Fruit fly (Drosophila melanogaster): Measurements from ENCODE around the gene CG43362.

Gene CG43362

DNA sequence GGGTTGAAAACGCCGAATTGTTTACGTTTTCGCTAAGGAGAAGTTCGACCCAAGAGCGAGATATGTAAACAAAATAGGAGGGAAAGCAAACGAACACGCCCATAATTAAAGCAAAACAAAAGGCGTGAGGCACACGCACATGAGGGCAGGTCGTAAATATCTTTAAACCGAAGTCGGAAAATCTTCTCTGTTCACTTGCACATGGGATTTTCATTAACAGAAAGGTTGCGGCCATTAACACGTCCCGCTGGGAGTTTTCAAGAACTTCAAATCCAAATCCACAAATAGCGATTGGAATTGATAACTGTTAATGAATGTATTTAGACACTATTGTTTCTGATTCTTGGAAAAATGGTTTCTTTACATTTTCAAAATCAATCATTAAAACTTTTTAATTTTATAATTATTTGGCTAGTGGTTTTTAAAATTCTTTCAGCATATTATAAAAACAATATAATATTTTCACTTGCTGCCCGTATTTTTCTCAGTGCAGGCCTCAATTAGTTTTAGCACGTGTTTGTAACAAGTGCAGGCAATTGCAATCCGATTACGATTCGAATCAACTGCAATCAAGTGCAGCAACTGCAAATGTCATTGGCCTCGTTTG is 42.7 kb upstream of the CG43362 start (continued):
- TF ChIP-seq CG18599 (GFP tag; optimal IDR thresholded peaks at IDR 0.05) (no peak), tap (tag; optimal IDR thresholded peaks at IDR 0.05) (no peak), Lhr (GFP tag; optimal IDR thresholded peaks at IDR 0.05) (no peak), CG14710 (tag; optimal IDR thresholded peaks at IDR 0.05) (no peak), hbn (GFP tag; IDR thresholded peaks at IDR 0.05; ENCODE audit: partially characterized antibody) (no peak), tgo (GFP tag; IDR thresholded peaks at IDR 0.05) (no peak), kni (GFP tag; optimal IDR thresholded peaks at IDR 0.05) (peak; percentile 54), luna (GFP tag; optimal IDR thresholded peaks at IDR 0.05) (no peak), twi (tag; optimal IDR thresholded peaks at IDR 0.05) (peak; percentile 66), sc (optimal IDR thresholded peaks at IDR 0.05) (no peak), sc (GFP tag; optimal IDR thresholded peaks at IDR 0.05) (no peak), Usf (GFP tag; optimal IDR thresholded peaks at IDR 0.05) (no peak), wdn (GFP tag; IDR thresholded peaks at IDR 0.05) (no peak), sna (GFP tag; IDR thresholded peaks at IDR 0.05; ENCODE audit: partially characterized antibody) (no peak), MESR4 (GFP tag; optimal IDR thresholded peaks at IDR 0.05) (no peak), C15 (GFP tag; IDR thresholded peaks at IDR 0.05) (no peak), ara (GFP tag; IDR thresholded peaks at IDR 0.05) (no peak), dan (GFP tag; IDR thresholded peaks at IDR 0.05) (no peak), CG10274 (GFP tag; optimal IDR thresholded peaks at IDR 0.05) (no peak), org-1 (GFP tag; optimal IDR thresholded peaks at IDR 0.05) (no peak), chinmo (GFP tag; IDR thresholded peaks at IDR 0.05; ENCODE audit: partially characterized antibody) (no peak), sens-2 (GFP tag; IDR thresholded peaks at IDR 0.05) (no peak), CG2712 (tag; optimal IDR thresholded peaks at IDR 0.05) (peak; percentile 36), Ssrp (tag; optimal IDR thresholded peaks at IDR 0.05) (peak; percentile 21), Blimp-1 (GFP tag; optimal IDR thresholded peaks at IDR 0.05) (no peak), tx (GFP tag; optimal IDR thresholded peaks at IDR 0.05) (no peak), az2 (GFP tag; optimal IDR thresholded peaks at IDR 0.05) (no peak), CG9932 (GFP tag; IDR thresholded peaks at IDR 0.05) (no peak), btn (GFP tag; optimal IDR thresholded peaks at IDR 0.05) (no peak), klu (GFP tag; IDR thresholded peaks at IDR 0.05) (no peak), jing (GFP tag; optimal IDR thresholded peaks at IDR 0.05) (no peak), sim (GFP tag; IDR thresholded peaks at IDR 0.05) (no peak), CG17361 (GFP tag; IDR thresholded peaks at IDR 0.05) (no peak), CG17802 (tag; optimal IDR thresholded peaks at IDR 0.05) (no peak), nerfin-2 (GFP tag; IDR thresholded peaks at IDR 0.05; ENCODE audit: partially characterized antibody) (no peak), Rfx (GFP tag; IDR thresholded peaks at IDR 0.05) (no peak), pfk (GFP tag; optimal IDR thresholded peaks at IDR 0.05) (no peak), gfzf (GFP tag; optimal IDR thresholded peaks at IDR 0.05) (no peak), CG8359 (GFP tag; optimal IDR thresholded peaks at IDR 0.05; ENCODE audit: borderline replicate concordance) (no peak), CG10209 (GFP tag; optimal IDR thresholded peaks at IDR 0.05) (no peak), CG1603 (tag; optimal IDR thresholded peaks at IDR 0.05) (no peak), ash1 (GFP tag; optimal IDR thresholded peaks at IDR 0.05) (no peak), slp2 (GFP tag; optimal IDR thresholded peaks at IDR 0.05) (no peak), CG3847 (GFP tag; IDR thresholded peaks at IDR 0.05) (no peak), Bgb (GFP tag; IDR thresholded peaks at IDR 0.05; ENCODE audit: partially characterized antibody) (no peak), lola (GFP tag; optimal IDR thresholded peaks at IDR 0.05) (peak in 1 of 3 experiments; percentile 7), CG10565 (GFP tag; optimal IDR thresholded peaks at IDR 0.05) (no peak), Med (GFP tag) (peak; percentile 33), pho (GFP tag; optimal IDR thresholded peaks at IDR 0.05) (no peak), CG12391 (tag; optimal IDR thresholded peaks at IDR 0.05) (peak; percentile 16)
